Fruit fly (Drosophila melanogaster) whole organism, embryonic: Measurements from ENCODE around the gene Rbbp5.
A peak's percentile ranks its signal among the peaks of the same experiment; 100 is the strongest.

ENCODE experiments used
- BEAF-32 ChIP-seq: fragments of 200-800 bp; sonication (Bioruptor generic); optimal IDR thresholded peaks from 3 replicates; lab custom pipeline; 2017; ENCODE audit warnings: missing biosample characterization, missing genetic modification characterization, mild to moderate bottlenecking, moderate library complexity, missing genetic modification reagents
- CG10654 ChIP-seq: fragments of 200-800 bp; sonication (Bioruptor generic); optimal IDR thresholded peaks from 2 replicates; lab custom pipeline; 2016; ENCODE audit warnings: missing biosample characterization, missing genetic modification characterization
- CG1233 ChIP-seq: fragments of 200-800 bp; sonication (Bioruptor generic); optimal IDR thresholded peaks from 4 replicates; lab custom pipeline; 2018; ENCODE audit warnings: missing biosample characterization, mild to moderate bottlenecking, missing genetic modification characterization
- CG13894 ChIP-seq: fragments of 200-800 bp; sonication (Bioruptor generic); optimal IDR thresholded peaks from 3 replicates; lab custom pipeline; 2018; ENCODE audit warnings: missing biosample characterization, mild to moderate bottlenecking, missing genetic modification characterization, moderate library complexity
- CG17361 ChIP-seq: fragments of 200-800 bp; sonication (Bioruptor generic); IDR thresholded peaks from 3 replicates; pipeline ENCODE4 v1.3.6; 2022; ENCODE audit warnings: missing biosample characterization, missing genetic modification characterization
- CG1832 ChIP-seq: fragments of 200-800 bp; sonication (Bioruptor generic); optimal IDR thresholded peaks from 2 replicates; lab custom pipeline; 2017; ENCODE audit warnings: missing biosample characterization, mild to moderate bottlenecking, missing genetic modification characterization, inconsistent platforms
- CG18619 ChIP-seq: fragments of 200-800 bp; sonication (Bioruptor generic); optimal IDR thresholded peaks from 3 replicates; lab custom pipeline; 2017; ENCODE audit warnings: missing biosample characterization, mild to moderate bottlenecking, missing genetic modification characterization
- CG32532 ChIP-seq: fragments of 200-800 bp; sonication (Bioruptor generic); IDR thresholded peaks from 2 replicates; pipeline ENCODE4 v1.3.6; 2022; ENCODE audit warnings: missing biosample characterization, missing genetic modification characterization
- CG6689 ChIP-seq: fragments of 200-800 bp; sonication (Bioruptor generic); IDR thresholded peaks from 2 replicates; pipeline ENCODE4 v1.3.6; 2022; ENCODE audit warnings: missing biosample characterization, missing genetic modification characterization
- CG7271 ChIP-seq: fragments of 200-800 bp; sonication (Bioruptor generic); optimal IDR thresholded peaks from 2 replicates; lab custom pipeline; 2018; ENCODE audit warnings: missing biosample characterization, mild to moderate bottlenecking, missing genetic modification characterization, moderate library complexity
- CG8281 ChIP-seq: fragments of 200-800 bp; sonication (Bioruptor generic); optimal IDR thresholded peaks from 2 replicates; lab custom pipeline; 2018; ENCODE audit warnings: missing biosample characterization, mild to moderate bottlenecking, missing genetic modification characterization, moderate library complexity
- CG9817 ChIP-seq: fragments of 200-800 bp; sonication (Bioruptor generic); optimal IDR thresholded peaks from 2 replicates; lab custom pipeline; 2018; ENCODE audit warnings: missing biosample characterization, mild to moderate bottlenecking, missing genetic modification characterization, moderate library complexity
- CG9932 ChIP-seq: fragments of 200-800 bp; sonication (Bioruptor generic); IDR thresholded peaks from 2 replicates; pipeline ENCODE4 v1.3.6; 2022; ENCODE audit warnings: missing biosample characterization, missing genetic modification characterization
- Drgx ChIP-seq: fragments of 200-800 bp; sonication (Bioruptor generic); IDR thresholded peaks from 2 replicates; pipeline ENCODE4 v1.3.6; 2022; ENCODE audit warnings: missing biosample characterization, missing genetic modification characterization
- Hey ChIP-seq: fragments of 200-800 bp; sonication (Bioruptor generic); optimal IDR thresholded peaks from 3 replicates; lab custom pipeline; 2018; ENCODE audit warnings: missing biosample characterization, mild to moderate bottlenecking, missing genetic modification characterization
- Hr51 ChIP-seq, 2 experiments: fragments of 200-800 bp; sonication (Bioruptor generic); optimal IDR thresholded peaks; 2 replicates in 1 of 2; 3 replicates in 1 of 2; lab custom pipeline; 2016 to 2018; ENCODE audit warnings: missing biosample characterization in 2 of 2, missing genetic modification characterization in 2 of 2, mild to moderate bottlenecking in 1 of 2, moderate library complexity in 1 of 2
- Lim3 ChIP-seq: fragments of 200-800 bp; sonication (Bioruptor generic); IDR thresholded peaks from 2 replicates; pipeline ENCODE4 v1.3.6; 2022; ENCODE audit warnings: missing biosample characterization, missing genetic modification characterization
- MTF-1 ChIP-seq: fragments of 200-800 bp; sonication (Bioruptor generic); optimal IDR thresholded peaks from 2 replicates; lab custom pipeline; 2018; ENCODE audit warnings: missing biosample characterization, mild to moderate bottlenecking, missing genetic modification characterization, borderline replicate concordance
- Myb ChIP-seq: fragments of 200-800 bp; sonication (Bioruptor generic); optimal IDR thresholded peaks from 2 replicates; lab custom pipeline; 2016; ENCODE audit warnings: missing biosample characterization, missing genetic modification characterization
- NC2β ChIP-seq: fragments of 200-800 bp; sonication (Bioruptor generic); optimal IDR thresholded peaks from 2 replicates; lab custom pipeline; 2016; ENCODE audit warnings: missing biosample characterization, missing genetic modification characterization
- Ptx1 ChIP-seq: fragments of 200-800 bp; sonication (Bioruptor generic); IDR thresholded peaks from 2 replicates; pipeline ENCODE4 v1.3.6; 2022; ENCODE audit warnings: missing biosample characterization, missing genetic modification characterization
- Scr ChIP-seq: fragments of 200-800 bp; sonication (Bioruptor generic); IDR thresholded peaks from 2 replicates; pipeline ENCODE4 v1.3.6; 2022; ENCODE audit warnings: missing biosample characterization, missing genetic modification characterization; ENCODE audit not compliant: partially characterized antibody
- Side ChIP-seq: fragments of 200-800 bp; sonication (Bioruptor generic); optimal IDR thresholded peaks from 2 replicates; lab custom pipeline; 2016; ENCODE audit warnings: missing biosample characterization, missing genetic modification characterization
- Sin3A ChIP-seq: fragments of >200 bp; optimal IDR thresholded peaks from 2 replicates; lab custom pipeline; 2018
- Stat92E ChIP-seq, 3 experiments: fragments of >200 bp in 2 of 3; fragments of 200-800 bp in 1 of 3; sonication (Bioruptor generic) in 1 of 3; optimal IDR thresholded peaks; 2 replicates each; lab custom pipeline; 2017 to 2019; ENCODE audit warnings: missing biosample characterization in 3 of 3, missing genetic modification characterization in 3 of 3, mild to moderate bottlenecking in 1 of 3, moderate library complexity in 1 of 3
- Tbp ChIP-seq: fragments of >200 bp; optimal IDR thresholded peaks from 2 replicates; lab custom pipeline; 2018; ENCODE audit warnings: missing biosample characterization, missing genetic modification characterization
- YL-1 ChIP-seq: fragments of 200-800 bp; sonication (Bioruptor generic); optimal IDR thresholded peaks from 3 replicates; lab custom pipeline; 2017; ENCODE audit warnings: missing biosample characterization, mild to moderate bottlenecking, missing genetic modification characterization
- chinmo ChIP-seq: fragments of 200-800 bp; sonication (Bioruptor generic); IDR thresholded peaks from 4 replicates; pipeline ENCODE4 v1.3.6; 2022; ENCODE audit warnings: missing biosample characterization, missing genetic modification characterization; ENCODE audit not compliant: partially characterized antibody
- crc ChIP-seq: fragments of 200-800 bp; sonication (Bioruptor generic); optimal IDR thresholded peaks from 2 replicates; lab custom pipeline; 2016; ENCODE audit warnings: missing biosample characterization, missing genetic modification characterization
- gt ChIP-seq: fragments of 200-800 bp; sonication (Bioruptor generic); IDR thresholded peaks from 2 replicates; pipeline ENCODE4 v1.3.6; 2022; ENCODE audit warnings: missing biosample characterization, missing genetic modification characterization
- hbn ChIP-seq: fragments of 200-800 bp; sonication (Bioruptor generic); IDR thresholded peaks from 2 replicates; pipeline ENCODE4 v1.3.6; 2022; ENCODE audit warnings: missing biosample characterization, missing genetic modification characterization; ENCODE audit not compliant: partially characterized antibody
- her ChIP-seq: fragments of 200-800 bp; sonication (Bioruptor generic); optimal IDR thresholded peaks from 2 replicates; lab custom pipeline; 2016; ENCODE audit warnings: missing biosample characterization, missing genetic modification characterization
- ind ChIP-seq: fragments of 200-800 bp; sonication (Bioruptor generic); optimal IDR thresholded peaks from 3 replicates; lab custom pipeline; 2016; ENCODE audit warnings: missing biosample characterization, missing genetic modification characterization
- insv ChIP-seq, 2 experiments: fragments of 200-800 bp; sonication (Bioruptor generic); optimal IDR thresholded peaks; 3 replicates each; lab custom pipeline; 2016 to 2018; ENCODE audit warnings: missing biosample characterization in 2 of 2, missing genetic modification characterization in 2 of 2
- lmd ChIP-seq: fragments of 200-800 bp; sonication (Bioruptor generic); IDR thresholded peaks from 2 replicates; pipeline ENCODE4 v1.3.6; 2022; ENCODE audit warnings: missing biosample characterization, missing genetic modification characterization
- maf-S ChIP-seq: fragments of 200-800 bp; sonication (Bioruptor generic); optimal IDR thresholded peaks from 2 replicates; lab custom pipeline; 2016; ENCODE audit warnings: missing biosample characterization, missing genetic modification characterization
- mam ChIP-seq: fragments of 200-800 bp; sonication (Bioruptor generic); optimal IDR thresholded peaks from 3 replicates; lab custom pipeline; 2016; ENCODE audit warnings: missing biosample characterization, missing genetic modification characterization
- oc ChIP-seq: fragments of 200-800 bp; sonication (Bioruptor generic); optimal IDR thresholded peaks from 2 replicates; lab custom pipeline; 2018; ENCODE audit warnings: missing biosample characterization, mild to moderate bottlenecking, missing genetic modification characterization, moderate library complexity
- pho ChIP-seq: fragments of 200-800 bp; sonication (Bioruptor generic); optimal IDR thresholded peaks from 2 replicates; lab custom pipeline; 2016; ENCODE audit warnings: missing biosample characterization, missing genetic modification characterization
- pita ChIP-seq: fragments of 200-800 bp; sonication (Bioruptor generic); optimal IDR thresholded peaks from 2 replicates; lab custom pipeline; 2017; ENCODE audit warnings: missing biosample characterization, mild to moderate bottlenecking, missing genetic modification characterization
- ranshi ChIP-seq: fragments of 200-800 bp; sonication (Bioruptor generic); IDR thresholded peaks from 2 replicates; pipeline ENCODE4 v1.3.6; 2022; ENCODE audit warnings: missing biosample characterization, missing genetic modification characterization
- rib ChIP-seq: fragments of 200-800 bp; sonication (Bioruptor generic); IDR thresholded peaks from 2 replicates; pipeline ENCODE4 v1.3.6; 2022; ENCODE audit warnings: missing biosample characterization, missing genetic modification characterization
- seq ChIP-seq: fragments of 200-800 bp; sonication (Bioruptor generic); IDR thresholded peaks from 2 replicates; pipeline ENCODE4 v1.3.6; 2022; ENCODE audit warnings: missing biosample characterization, missing genetic modification characterization
- sisA ChIP-seq: fragments of 200-800 bp; sonication (Bioruptor generic); IDR thresholded peaks from 2 replicates; pipeline ENCODE4 v1.3.6; 2022; ENCODE audit warnings: missing biosample characterization, missing genetic modification characterization
- slou ChIP-seq: fragments of 200-800 bp; sonication (Bioruptor generic); optimal IDR thresholded peaks from 3 replicates; lab custom pipeline; 2016; ENCODE audit warnings: missing biosample characterization, missing genetic modification characterization
- sna ChIP-seq: fragments of 200-800 bp; sonication (Bioruptor generic); IDR thresholded peaks from 2 replicates; pipeline ENCODE4 v1.3.6; 2022; ENCODE audit warnings: missing biosample characterization, missing genetic modification characterization; ENCODE audit not compliant: partially characterized antibody
- trh ChIP-seq: fragments of 200-800 bp; sonication (Bioruptor generic); optimal IDR thresholded peaks from 2 replicates; lab custom pipeline; 2016; ENCODE audit warnings: missing biosample characterization, missing genetic modification characterization
- vfl ChIP-seq: fragments of 200-800 bp; sonication (Bioruptor generic); optimal IDR thresholded peaks from 2 replicates; lab custom pipeline; 2016; ENCODE audit warnings: missing biosample characterization, missing genetic modification characterization
- zen ChIP-seq: fragments of 200-800 bp; sonication (Bioruptor generic); optimal IDR thresholded peaks from 3 replicates; lab custom pipeline; 2018; ENCODE audit warnings: missing biosample characterization, mild to moderate bottlenecking, missing genetic modification characterization, moderate library complexity
- zf30C ChIP-seq: fragments of 200-800 bp; sonication (Bioruptor generic); optimal IDR thresholded peaks from 3 replicates; lab custom pipeline; 2018; ENCODE audit warnings: missing biosample characterization, mild to moderate bottlenecking, missing genetic modification characterization

Gene Rbbp5

DNA sequence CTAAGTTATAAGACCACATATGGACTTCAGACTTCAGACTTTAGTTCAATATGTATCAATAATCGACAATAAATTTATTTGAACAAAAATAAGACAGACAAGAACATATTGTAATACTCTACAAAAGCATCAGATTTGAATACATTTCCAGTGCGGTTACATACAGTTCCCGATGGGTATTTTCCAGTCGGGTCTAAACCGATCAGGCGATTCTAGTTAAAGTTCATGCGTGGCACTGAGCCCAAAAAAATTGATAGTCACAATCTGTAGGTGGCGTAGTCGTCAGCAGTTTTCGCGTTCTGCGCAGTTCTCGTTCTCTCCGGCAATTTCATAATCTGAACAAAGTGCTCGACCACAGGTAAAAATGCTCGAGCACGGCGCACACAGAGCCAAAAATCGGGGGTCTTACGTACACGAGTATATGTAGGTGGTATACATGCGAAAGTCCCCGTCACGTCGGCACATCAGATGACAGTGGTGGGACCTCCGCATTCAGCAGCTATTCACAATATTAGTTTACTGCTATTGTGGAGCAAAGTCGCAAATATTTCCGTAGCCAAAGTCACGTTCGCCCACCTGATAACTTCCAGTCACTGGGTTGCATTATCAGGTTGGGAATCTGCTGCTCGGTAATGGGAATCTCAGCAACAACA, 47.6 kb upstream of the Rbbp5 start (continued):
- no peak for TF ChIP-seq MTF-1 (GFP tag; lab: Kevin White, UChicago)
- TF ChIP-seq sna (GFP tag; lab: Robert Waterston, UW), result no peak
- peak; percentile 49 for TF ChIP-seq Ptx1 (GFP tag; lab: Robert Waterston, UW)
- no peak for TF ChIP-seq gt
- TF ChIP-seq ranshi (GFP tag; lab: Robert Waterston, UW), result 0 out of 2 replicates have a peak, but pooled peaks have one; percentile 41
- peak; percentile 30 for TF ChIP-seq vfl (GFP tag; lab: Kevin White, UChicago)
- no peak; the same call in 1 of the 2 replicates for TF ChIP-seq lmd (GFP tag; lab: Robert Waterston, UW)
- TF ChIP-seq zf30C, result peak; percentile 9
- TF ChIP-seq hbn (GFP tag; lab: Robert Waterston, UW), result no peak
- no peak for TF ChIP-seq Side
- peak; percentile 14 for TF ChIP-seq CG18619 (GFP tag; lab: Kevin White, UChicago)
- 0 out of 2 replicates have a peak, but pooled peaks have one; percentile 34 for TF ChIP-seq CG6689
- TF ChIP-seq rib, result no peak
- TF ChIP-seq pho (GFP tag; lab: Kevin White, UChicago), result peak; percentile 64
- no peak for TF ChIP-seq CG1832 (GFP tag; lab: Kevin White, UChicago)
- TF ChIP-seq Drgx (GFP tag; lab: Robert Waterston, UW), result 0 out of 2 replicates have a peak, but pooled peaks have one; percentile 38
- TF ChIP-seq CG10654 (GFP tag; lab: Kevin White, UChicago), result no peak
- no peak for TF ChIP-seq Tbp (GFP tag; lab: Kevin White, UChicago)
- TF ChIP-seq CG13894 (tag; lab: Kevin White, UChicago), result peak; percentile 100
- peak; percentile 28 to 62 for TF ChIP-seq Hr51 (GFP tag; optimal IDR thresholded peaks at IDR 0.05; lab: Kevin White, UChicago)
- TF ChIP-seq oc (tag; lab: Kevin White, UChicago), result no peak
- no peak for TF ChIP-seq CG1233 (GFP tag; lab: Kevin White, UChicago)
- TF ChIP-seq CG32532, result peak; percentile 69
- TF ChIP-seq sisA, result 0 out of 2 replicates have a peak, but pooled peaks have one; percentile 15
- no peak for TF ChIP-seq NC2β (GFP tag; lab: Kevin White, UChicago)
- peak; percentile 55 for TF ChIP-seq ind
- TF ChIP-seq CG8281, result peak; percentile 12
- TF ChIP-seq Stat92E (GFP tag; optimal IDR thresholded peaks at IDR 0.05; lab: Kevin White, UChicago), result no peak
- TF ChIP-seq Hey (tag; lab: Kevin White, UChicago), result peak; percentile 40
- no peak for TF ChIP-seq CG7271 (tag; lab: Kevin White, UChicago)
- TF ChIP-seq CG17361 (GFP tag; lab: Robert Waterston, UW), result peak; percentile 51; the same call in 1 of the 3 replicates
- TF ChIP-seq insv (GFP tag; optimal IDR thresholded peaks at IDR 0.05; lab: Kevin White, UChicago), result no peak
- no peak for TF ChIP-seq pita (GFP tag; lab: Kevin White, UChicago)
- peak; percentile 6 for TF ChIP-seq YL-1 (GFP tag; lab: Kevin White, UChicago)
- peak; percentile 90; the same call in 3 of the 4 replicates for TF ChIP-seq chinmo (GFP tag; lab: Robert Waterston, UW)
- peak; percentile 62 for TF ChIP-seq CG9932 (GFP tag; lab: Robert Waterston, UW)
- TF ChIP-seq maf-S (GFP tag; lab: Kevin White, UChicago), result no peak
- no peak for TF ChIP-seq CG9817 (tag; lab: Kevin White, UChicago)
- TF ChIP-seq her (GFP tag; lab: Kevin White, UChicago), result no peak
- no peak for TF ChIP-seq BEAF-32
- TF ChIP-seq Scr, result no peak
- no peak for TF ChIP-seq zen (tag; lab: Kevin White, UChicago)
- TF ChIP-seq crc, result peak; percentile 35
- no peak for TF ChIP-seq Sin3A (lab: Kevin White, UChicago)
- no peak for TF ChIP-seq Myb
- no peak for TF ChIP-seq slou (GFP tag; lab: Kevin White, UChicago)
- no peak; the same call in 1 of the 2 replicates for TF ChIP-seq seq (GFP tag; lab: Robert Waterston, UW)
- no peak for TF ChIP-seq Lim3 (GFP tag; lab: Robert Waterston, UW)
- peak; percentile 58 for TF ChIP-seq mam (GFP tag; lab: Kevin White, UChicago)
- TF ChIP-seq trh (GFP tag; lab: Kevin White, UChicago), result no peak
